Worm (Caenorhabditis elegans) whole organism, L2 larva: ENCODE measurements around the gene fbxa-90.
A peak's percentile ranks its signal among the peaks of the same experiment; 100 is the strongest.

Source experiments
- ZK546.5 ChIP-seq: sonication (generic microtip); optimal IDR thresholded peaks from 2 replicates; lab custom pipeline; 2017; ENCODE audit warnings: missing biosample characterization, missing genetic modification characterization
- ama-1 ChIP-seq: fragments of 150-350 bp; optimal IDR thresholded peaks from 2 replicates; lab custom pipeline; 2018; ENCODE audit warnings: inconsistent platforms
- egl-27 ChIP-seq: sonication (generic microtip); optimal IDR thresholded peaks from 3 replicates; lab custom pipeline; 2017; ENCODE audit warnings: missing biosample characterization, missing genetic modification reagents, missing genetic modification characterization
- fos-1 ChIP-seq: fragments of 150-350 bp; optimal IDR thresholded peaks from 2 replicates; lab custom pipeline; 2014; ENCODE audit warnings: missing biosample characterization, missing genetic modification characterization
- lin-13 ChIP-seq: fragments of 150-350 bp; optimal IDR thresholded peaks from 2 replicates; lab custom pipeline; 2014; ENCODE audit warnings: missing biosample characterization, missing genetic modification reagents, missing genetic modification characterization
- mdl-1 ChIP-seq, 2 experiments: fragments of 150-350 bp in 1 of 2; sonication (generic microtip) in 1 of 2; optimal IDR thresholded peaks; 2 replicates each; lab custom pipeline; 2017; ENCODE audit warnings: missing biosample characterization in 2 of 2, missing genetic modification characterization in 2 of 2
- skn-1 ChIP-seq: sonication (generic microtip); optimal IDR thresholded peaks from 2 replicates; lab custom pipeline; 2017; ENCODE audit warnings: missing biosample characterization, missing genetic modification characterization
- snpc-4 ChIP-seq: fragments of 150-350 bp; optimal IDR thresholded peaks from 2 replicates; lab custom pipeline; 2014; ENCODE audit warnings: missing biosample characterization, missing genetic modification characterization
- unc-39 ChIP-seq: fragments of 150-350 bp; optimal IDR thresholded peaks from 2 replicates; lab custom pipeline; 2014; ENCODE audit warnings: missing biosample characterization, missing genetic modification characterization
- unc-62 ChIP-seq: fragments of 150-350 bp; optimal IDR thresholded peaks from 2 replicates; lab custom pipeline; 2014; ENCODE audit warnings: missing biosample characterization, missing genetic modification reagents, missing genetic modification characterization

DNA sequence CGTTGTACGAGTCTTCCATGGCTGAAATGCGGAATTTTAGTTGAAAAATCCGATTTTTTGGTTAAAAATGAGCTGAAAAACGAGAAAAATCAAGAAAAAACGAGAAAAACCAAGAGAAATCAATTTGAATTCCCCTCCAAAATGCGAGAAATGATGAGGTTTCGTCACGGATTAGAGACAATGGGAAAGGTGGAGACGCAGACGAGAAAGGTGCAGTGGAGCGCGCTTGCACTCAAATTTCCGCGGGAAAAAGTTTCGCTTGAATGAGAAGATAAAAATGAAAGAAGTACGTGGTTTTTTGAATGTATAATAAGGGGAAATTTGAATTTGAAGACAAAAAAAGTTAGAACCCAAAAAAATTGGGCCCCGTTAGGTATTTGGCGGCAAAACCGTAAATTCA lies 959 bp upstream of the fbxa-90 start, which contains the start of gene efl-1:
- TF ChIP-seq mdl-1 (tag; optimal IDR thresholded peaks at IDR 0.05; lab: Kevin White, UChicago): peak in 1 of 2 experiments; percentile 34
- TF ChIP-seq snpc-4 (tag; lab: Kevin White, UChicago): peak; percentile 93
- TF ChIP-seq ama-1 (lab: Kevin White, UChicago): no peak
- peak; percentile 84 for TF ChIP-seq egl-27 (tag; lab: Kevin White, UChicago)
- no peak for TF ChIP-seq ZK546.5
- no peak for TF ChIP-seq unc-62 (GFP tag; lab: Kevin White, UChicago)
- no peak for TF ChIP-seq skn-1 (tag; lab: Kevin White, UChicago)
- TF ChIP-seq unc-39 (tag; lab: Kevin White, UChicago): no peak
- TF ChIP-seq lin-13: peak; percentile 94
- TF ChIP-seq fos-1: peak; percentile 63
